Fruit fly (Drosophila melanogaster): ENCODE measurements around the gene rux.

Gene rux

DNA sequence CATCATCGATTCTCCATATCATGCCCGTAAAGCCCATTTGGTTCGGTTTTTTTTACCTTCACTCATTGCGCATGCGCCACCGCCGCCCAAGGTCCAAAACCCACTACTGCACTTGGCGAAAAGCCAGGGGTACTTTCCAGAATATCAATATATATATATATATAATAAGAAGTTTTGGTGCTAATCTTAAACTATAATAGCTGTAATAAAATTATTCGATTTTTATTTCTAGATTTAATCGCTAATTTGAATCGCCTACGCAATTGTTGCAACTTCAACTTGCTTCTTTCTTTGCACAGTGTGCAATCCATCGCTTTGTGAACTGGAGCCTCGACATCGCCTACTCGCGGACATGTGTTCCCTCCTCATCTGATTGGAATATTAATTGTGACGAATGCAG lies 33.8 kb downstream of the rux start (continued):
- peak; percentile 25 for TF ChIP-seq Blimp-1 (GFP tag; optimal IDR thresholded peaks at IDR 0.05)
- TF ChIP-seq CG43689 (GFP tag; IDR thresholded peaks at IDR 0.05): no peak
- TF ChIP-seq zf30C (GFP tag; optimal IDR thresholded peaks at IDR 0.05): peak; percentile 2
- TF ChIP-seq CG42726 (GFP tag; IDR thresholded peaks at IDR 0.05; ENCODE audit: partially characterized antibody): no peak
- TF ChIP-seq ac (GFP tag; optimal IDR thresholded peaks at IDR 0.05): no peak
- TF ChIP-seq pros (GFP tag; optimal IDR thresholded peaks at IDR 0.05): no peak
- TF ChIP-seq dimm (GFP tag; IDR thresholded peaks at IDR 0.05): no peak
- TF ChIP-seq CG14710 (tag; optimal IDR thresholded peaks at IDR 0.05): peak; percentile 20
- peak; percentile 26; the same call in 1 of the 2 replicates for TF ChIP-seq CG6689 (GFP tag; IDR thresholded peaks at IDR 0.05)
- peak; percentile 16 for TF ChIP-seq CG12391 (tag; optimal IDR thresholded peaks at IDR 0.05)
- TF ChIP-seq Mrtf (GFP tag; IDR thresholded peaks at IDR 0.05): 0 out of 3 replicates have a peak, but pooled peaks have one; percentile 20
- peak; percentile 30 for TF ChIP-seq phol (tag; optimal IDR thresholded peaks at IDR 0.05)
- peak in 1 of 3 experiments; percentile 24 for TF ChIP-seq lola (GFP tag; optimal IDR thresholded peaks at IDR 0.05)
- no peak for TF ChIP-seq CG32772 (GFP tag; IDR thresholded peaks at IDR 0.05)
- TF ChIP-seq Sox102F (GFP tag; optimal IDR thresholded peaks at IDR 0.05): peak; percentile 10
- TF ChIP-seq nom (GFP tag; optimal IDR thresholded peaks at IDR 0.05): peak; percentile 20
- peak; percentile 45 for TF ChIP-seq CG2712 (tag; optimal IDR thresholded peaks at IDR 0.05)
- TF ChIP-seq CG15696 (tag; optimal IDR thresholded peaks at IDR 0.05): peak; percentile 6
- TF ChIP-seq Nf-YA (GFP tag; IDR thresholded peaks at IDR 0.05): no peak
- TF ChIP-seq oc (tag; optimal IDR thresholded peaks at IDR 0.05): no peak
- no peak for TF ChIP-seq Hsf (GFP tag; optimal IDR thresholded peaks at IDR 0.05)
- TF ChIP-seq CG18262 (tag; optimal IDR thresholded peaks at IDR 0.05): peak; percentile 43
- TF ChIP-seq sens (GFP tag): peak; percentile 38
- peak; percentile 5 for TF ChIP-seq gsb-n (tag; optimal IDR thresholded peaks at IDR 0.05)
- TF ChIP-seq CG10979 (tag; optimal IDR thresholded peaks at IDR 0.05): peak; percentile 42
- no peak for TF ChIP-seq fd102C (GFP tag; optimal IDR thresholded peaks at IDR 0.05)
- no peak for TF ChIP-seq CG13123 (GFP tag; optimal IDR thresholded peaks at IDR 0.05)
- no peak for TF ChIP-seq org-1 (GFP tag; optimal IDR thresholded peaks at IDR 0.05)
- no peak for TF ChIP-seq B-H1 (GFP tag; IDR thresholded peaks at IDR 0.05)
- TF ChIP-seq bsh (GFP tag; optimal IDR thresholded peaks at IDR 0.05): peak; percentile 14 to 25
- peak; percentile 9; the same call in 1 of the 2 replicates for TF ChIP-seq Drgx (GFP tag; IDR thresholded peaks at IDR 0.05)
- TF ChIP-seq Ptx1 (GFP tag; IDR thresholded peaks at IDR 0.05): peak; percentile 41

DNA sequence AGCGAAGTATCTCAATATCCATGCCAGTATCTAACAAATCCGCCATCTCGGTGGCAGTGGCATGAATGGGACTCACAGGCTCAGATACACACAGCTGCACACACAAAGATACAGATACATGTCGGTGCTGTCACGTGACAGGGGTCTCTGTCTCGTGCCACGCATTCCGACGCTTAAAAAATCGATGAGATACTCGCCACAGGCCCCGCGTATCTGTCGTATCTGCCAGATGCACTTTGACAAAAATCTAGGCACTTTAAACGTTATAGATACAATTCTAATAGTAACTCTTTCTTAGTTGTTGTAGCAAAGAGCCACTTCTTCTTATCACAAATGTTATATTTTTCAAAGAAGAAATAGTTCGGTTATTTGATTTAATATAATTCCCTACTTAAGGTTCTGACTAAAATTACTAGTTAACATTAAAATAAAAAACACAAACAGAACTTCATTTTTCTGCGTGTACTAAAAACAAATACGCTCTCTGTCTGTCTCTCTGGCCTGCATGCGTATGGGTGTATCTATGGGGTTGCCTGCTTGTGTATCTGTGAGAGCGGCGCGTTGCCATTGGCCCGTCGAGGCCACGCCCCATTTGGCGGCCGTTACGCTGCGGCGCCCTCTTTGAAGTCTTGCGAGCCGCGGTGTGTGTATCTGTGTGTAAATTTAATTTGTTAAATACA lies 36.7 kb downstream of the rux start, which contains the start of gene CG4766:
CG4766 (minus strand) TSS at position 51 of the 680 bp plus-strand sequence.
- TF ChIP-seq CG8765 (GFP tag; IDR thresholded peaks at IDR 0.05) (0 out of 2 replicates have a peak, but pooled peaks have one; percentile 54), CG6765 (GFP tag; optimal IDR thresholded peaks at IDR 0.05) (peak; percentile 60), D19A (tag; optimal IDR thresholded peaks at IDR 0.05) (peak; percentile 85), HmgD (GFP tag; optimal IDR thresholded peaks at IDR 0.05) (peak; percentile 63), insv (GFP tag; optimal IDR thresholded peaks at IDR 0.05) (peak in 1 of 2 experiments; percentile 51), CG3995 (GFP tag; optimal IDR thresholded peaks at IDR 0.05) (no peak), vvl (GFP tag; IDR thresholded peaks at IDR 0.05) (peak; percentile 84), CG4730 (GFP tag; IDR thresholded peaks at IDR 0.05) (peak; percentile 47; the same call in 1 of the 2 replicates), CG13424 (tag; optimal IDR thresholded peaks at IDR 0.05) (peak; percentile 88), ac (GFP tag; optimal IDR thresholded peaks at IDR 0.05) (peak; percentile 69), CG14667 (GFP tag; IDR thresholded peaks at IDR 0.05) (peak; percentile 73), CG10959 (GFP tag; IDR thresholded peaks at IDR 0.05) (peak; percentile 80), Six4 (GFP tag; optimal IDR thresholded peaks at IDR 0.05) (peak; percentile 79), Elba2 (GFP tag; optimal IDR thresholded peaks at IDR 0.05) (peak; percentile 28), mirr (GFP tag; optimal IDR thresholded peaks at IDR 0.05) (no peak), CG9437 (GFP tag; optimal IDR thresholded peaks at IDR 0.05) (peak; percentile 72), CG2129 (GFP tag; IDR thresholded peaks at IDR 0.05; ENCODE audit: partially characterized antibody) (no peak), CG17359 (tag; optimal IDR thresholded peaks at IDR 0.05) (peak; percentile 83), CG4820 (GFP tag; optimal IDR thresholded peaks at IDR 0.05) (peak; percentile 79)

Data from whole organism, embryonic.